Worm (Caenorhabditis elegans) whole organism, mixed stage, embryonic: ENCODE data around the gene K03D3.5.

Experiments used
- blmp-1 ChIP-seq: fragments of 150-350 bp; optimal IDR thresholded peaks from 2 replicates; lab custom pipeline; 2014; ENCODE audit warnings: missing biosample characterization, missing genetic modification characterization
- ceh-83 ChIP-seq: fragments of 200-800 bp; sonication (Bioruptor generic); optimal IDR thresholded peaks from 2 replicates; lab custom pipeline; 2018; ENCODE audit warnings: mild to moderate bottlenecking, missing genetic modification characterization, missing compliant biosample characterization
- ces-1 ChIP-seq: fragments of 150-350 bp; optimal IDR thresholded peaks from 2 replicates; lab custom pipeline; 2014; ENCODE audit warnings: missing biosample characterization, missing genetic modification reagents, missing genetic modification characterization
- drap-1 ChIP-seq: fragments of 200-800 bp; sonication (Bioruptor generic); optimal IDR thresholded peaks from 3 replicates; lab custom pipeline; 2018; ENCODE audit warnings: mild to moderate bottlenecking, missing genetic modification characterization, missing compliant biosample characterization
- elt-1 ChIP-seq: sonication (generic microtip); optimal IDR thresholded peaks from 2 replicates; lab custom pipeline; 2017; ENCODE audit warnings: missing genetic modification characterization, mild to moderate bottlenecking, missing compliant biosample characterization, antibody characterized with exemption, moderate library complexity, borderline replicate concordance; ENCODE audit not compliant: insufficient read depth
- elt-3 ChIP-seq: fragments of 150-350 bp; optimal IDR thresholded peaks from 2 replicates; lab custom pipeline; 2014; ENCODE audit warnings: missing biosample characterization, missing genetic modification characterization
- hlh-1 ChIP-seq: fragments of 150-350 bp; optimal IDR thresholded peaks from 2 replicates; lab custom pipeline; 2014; ENCODE audit warnings: missing biosample characterization, missing genetic modification reagents, missing genetic modification characterization
- nhr-12 ChIP-seq: fragments of 150-350 bp; optimal IDR thresholded peaks from 2 replicates; lab custom pipeline; 2014; ENCODE audit warnings: missing biosample characterization, missing genetic modification characterization
- nhr-237 ChIP-seq: fragments of 150-350 bp; optimal IDR thresholded peaks from 2 replicates; lab custom pipeline; 2014; ENCODE audit warnings: missing biosample characterization, missing genetic modification characterization
- pha-4 ChIP-seq: fragments of 150-350 bp; optimal IDR thresholded peaks from 2 replicates; lab custom pipeline; 2018; ENCODE audit warnings: missing biosample characterization, missing genetic modification reagents, missing genetic modification characterization
- unc-62 ChIP-seq: fragments of 150-350 bp; optimal IDR thresholded peaks from 2 replicates; lab custom pipeline; 2014; ENCODE audit warnings: missing biosample characterization, missing genetic modification reagents, missing genetic modification characterization
- zip-8 ChIP-seq: fragments of 150-350 bp; optimal IDR thresholded peaks from 2 replicates; lab custom pipeline; 2014; ENCODE audit warnings: missing biosample characterization, missing genetic modification characterization

- TF ChIP-seq elt-1 (no peak), ceh-83 (GFP tag; lab: Kevin White, UChicago) (no peak), elt-3 (tag; lab: Kevin White, UChicago) (no peak), pha-4 (tag; lab: Kevin White, UChicago) (no peak), hlh-1 (tag; lab: Kevin White, UChicago) (no peak), nhr-12 (no peak), blmp-1 (no peak), ces-1 (GFP tag; lab: Kevin White, UChicago) (no peak), nhr-237 (no peak), unc-62 (no peak), zip-8 (tag; lab: Kevin White, UChicago) (no peak), drap-1 (GFP tag; lab: Kevin White, UChicago) (no peak)
Observed at ce11 chrIV:16336721-16337120, 16.4 kb upstream of the K03D3.5 start, which contains the start of gene C35D6.13.
